Worm (Caenorhabditis elegans): ENCODE results near the gene K08D8.2.

Gene K08D8.2

DNA sequence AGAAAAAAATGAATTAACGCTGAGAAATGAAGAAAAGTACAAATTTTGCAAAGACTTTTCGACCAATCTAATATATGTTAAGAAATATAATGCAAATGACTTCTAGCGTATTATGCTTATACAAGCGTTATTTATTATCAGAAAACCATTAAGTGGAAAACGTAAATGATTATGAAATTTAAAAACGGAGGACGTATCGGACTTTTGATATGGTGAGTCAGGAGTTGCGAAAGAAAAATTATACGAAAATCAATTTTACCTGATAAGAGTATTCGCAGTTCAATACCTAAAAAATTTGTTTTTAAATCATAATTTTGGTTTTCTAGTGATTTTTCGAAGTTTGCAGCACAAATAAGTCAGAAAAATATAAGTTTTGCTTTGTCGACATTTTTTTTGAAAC lies 26.3 kb upstream of the K08D8.2 start (continued):
- TF ChIP-seq unc-39 (tag; optimal IDR thresholded peaks at IDR 0.05): no peak
- TF ChIP-seq nhr-28 (tag; optimal IDR thresholded peaks at IDR 0.05): peak; percentile 24
- TF ChIP-seq lin-1 (GFP tag; IDR thresholded peaks at IDR 0.05): no peak
- no peak for TF ChIP-seq arid-1 (GFP tag; conservative IDR thresholded peaks at IDR 0.05)
- no peak for TF ChIP-seq spr-1 (tag; optimal IDR thresholded peaks at IDR 0.05)
- TF ChIP-seq Y5F2A.4 (GFP tag; optimal IDR thresholded peaks at IDR 0.05): no peak
- TF ChIP-seq Y48G9A.11 (GFP tag; IDR thresholded peaks at IDR 0.05): no peak
- TF ChIP-seq dpl-1 (GFP tag; optimal IDR thresholded peaks at IDR 0.05): no peak
- no peak for TF ChIP-seq duxl-1 (tag; optimal IDR thresholded peaks at IDR 0.05; ENCODE audit: poor library complexity)
- no peak for TF ChIP-seq ceh-32 (tag; optimal IDR thresholded peaks at IDR 0.05; ENCODE audit: poor library complexity)
- no peak for TF ChIP-seq mep-1 (tag; optimal IDR thresholded peaks at IDR 0.05)
- TF ChIP-seq daf-12 (tag; optimal IDR thresholded peaks at IDR 0.05): no peak
- TF ChIP-seq dmd-6 (GFP tag; IDR thresholded peaks at IDR 0.05): peak; percentile 32; the same call in 1 of the 2 replicates
- peak; percentile 12 for TF ChIP-seq aha-1 (tag)
- TF ChIP-seq dmd-9 (GFP tag; IDR thresholded peaks at IDR 0.05): no peak

DNA sequence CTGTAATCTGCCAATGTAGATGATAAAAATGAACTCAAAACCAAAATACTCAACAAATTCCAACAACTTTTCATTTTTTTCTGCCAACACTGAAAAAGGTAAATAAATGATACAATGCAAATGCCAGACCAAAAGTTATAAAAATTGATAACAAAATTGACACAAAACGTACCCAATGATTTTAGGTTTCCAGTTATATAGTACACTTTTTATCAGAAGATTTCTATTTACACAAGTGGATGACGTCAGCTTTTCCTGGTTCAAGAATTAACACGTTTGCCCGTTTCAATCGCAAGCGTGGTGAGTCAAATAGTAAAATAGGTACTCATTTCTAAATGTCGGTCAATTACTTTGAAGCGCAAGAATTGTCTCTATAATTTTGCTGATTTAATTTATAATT lies 23.3 kb upstream of the K08D8.2 start, which contains the start of gene ZK896.5:
Gene ZK896.5, minus strand, starts transcription at position 89 of the 400 bp plus-strand sequence.
- TF ChIP-seq ceh-32 (tag; optimal IDR thresholded peaks at IDR 0.05; ENCODE audit: poor library complexity) (no peak), daf-19 (GFP tag; conservative IDR thresholded peaks at IDR 0.05) (no peak), unc-62 (GFP tag; optimal IDR thresholded peaks at IDR 0.05 in 1 of 2) (peak in 1 of 2 experiments; percentile 9), unc-62 (tag; optimal IDR thresholded peaks at IDR 0.05) (no peak), pqm-1 (tag; optimal IDR thresholded peaks at IDR 0.05) (peak; percentile 45), dmd-6 (GFP tag; IDR thresholded peaks at IDR 0.05) (peak; percentile 90), nhr-48 (tag; optimal IDR thresholded peaks at IDR 0.05) (peak; percentile 74), lin-29 (GFP tag; IDR thresholded peaks at IDR 0.05) (no peak), dve-1 (tag; optimal IDR thresholded peaks at IDR 0.05; ENCODE audit: insufficient read depth) (peak; percentile 53), pha-4 (GFP tag; IDR thresholded peaks at IDR 0.05) (no peak), pha-4 (tag; optimal IDR thresholded peaks at IDR 0.05) (peak; percentile 6), ceh-28 (tag; optimal IDR thresholded peaks at IDR 0.05) (no peak), zag-1 (tag; optimal IDR thresholded peaks at IDR 0.05) (no peak), hlh-11 (tag; optimal IDR thresholded peaks at IDR 0.05) (peak; percentile 23), jun-1 (tag; optimal IDR thresholded peaks at IDR 0.05) (no peak), aha-1 (tag) (peak; percentile 44), daf-16 (GFP tag; optimal IDR thresholded peaks at IDR 0.05) (no peak), daf-16 (tag; optimal IDR thresholded peaks at IDR 0.05) (peak; percentile 65), zip-2 (tag; optimal IDR thresholded peaks at IDR 0.05) (no peak), fkh-10 (GFP tag; optimal IDR thresholded peaks at IDR 0.05) (no peak), Y75B8A.6 (GFP tag; IDR thresholded peaks at IDR 0.05) (no peak), nhr-28 (tag; optimal IDR thresholded peaks at IDR 0.05) (peak; percentile 13)

DNA sequence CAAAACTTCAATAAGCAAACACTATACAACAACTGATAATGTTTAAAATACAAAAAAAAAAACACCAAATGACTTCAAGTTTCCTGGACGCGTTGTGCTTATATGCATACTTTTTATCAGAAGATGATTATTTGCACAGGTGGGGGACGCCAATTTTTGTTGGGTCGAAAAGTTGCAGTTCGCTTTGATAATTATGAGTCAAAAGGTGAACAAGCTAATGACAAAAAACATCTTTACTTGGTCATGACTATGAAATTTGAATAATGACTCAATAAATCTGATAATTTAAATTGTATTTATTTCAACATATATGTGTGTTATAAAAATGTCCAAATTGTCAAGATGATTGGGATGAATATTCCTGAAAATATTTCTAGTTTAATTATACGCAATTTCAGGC lies 19.7 kb upstream of the K08D8.2 start, which contains the start of gene ZK896.4:
Gene ZK896.4, minus strand, starts transcription at position 101 of the 400 bp plus-strand sequence.
- TF ChIP-seq pqm-1 (tag; optimal IDR thresholded peaks at IDR 0.05) (peak; percentile 39), Y5F2A.4 (GFP tag; optimal IDR thresholded peaks at IDR 0.05) (no peak)

- TF ChIP-seq pqm-1 (tag; optimal IDR thresholded peaks at IDR 0.05): peak; percentile 13
- TF ChIP-seq nhr-237 (tag; optimal IDR thresholded peaks at IDR 0.05): no peak
- no peak for TF ChIP-seq zag-1 (tag; optimal IDR thresholded peaks at IDR 0.05)
- TF ChIP-seq lin-39 (tag; optimal IDR thresholded peaks at IDR 0.05): no peak
- no peak for TF ChIP-seq Y5F2A.4 (GFP tag; optimal IDR thresholded peaks at IDR 0.05)
- TF ChIP-seq nhr-28 (tag; optimal IDR thresholded peaks at IDR 0.05): peak; percentile 3
- no peak for TF ChIP-seq nhr-102 (tag; optimal IDR thresholded peaks at IDR 0.05)
- no peak for TF ChIP-seq dve-1 (tag; optimal IDR thresholded peaks at IDR 0.05; ENCODE audit: insufficient read depth)
- TF ChIP-seq saeg-2 (GFP tag; IDR thresholded peaks at IDR 0.05): no peak
- no peak for TF ChIP-seq daf-16 (GFP tag; optimal IDR thresholded peaks at IDR 0.05)
- TF ChIP-seq daf-16 (tag; optimal IDR thresholded peaks at IDR 0.05): peak; percentile 28
- TF ChIP-seq unc-62 (GFP tag; optimal IDR thresholded peaks at IDR 0.05 in 1 of 2): peak in 1 of 2 experiments; percentile 2
- no peak for TF ChIP-seq unc-62 (tag; optimal IDR thresholded peaks at IDR 0.05)
- peak; percentile 83 for TF ChIP-seq aha-1 (tag)
These were observed 16.8 kb upstream of the K08D8.2 start for ce11 chrIV:12886012-12886411.
